Worm (Caenorhabditis elegans) whole organism, young adult: ENCODE results near the gene B0464.9.
A peak's percentile ranks its signal among the peaks of the same experiment; 100 is the strongest.

Experiments used
- D2030.7 ChIP-seq: fragments of 200-800 bp; sonication (Bioruptor generic); IDR thresholded peaks from 2 replicates; pipeline ENCODE4 v1.3.6; 2022; ENCODE audit warnings: missing genetic modification reagents, missing genetic modification characterization, missing compliant biosample characterization
- F23B12.7 ChIP-seq: sonication (generic microtip); optimal IDR thresholded peaks from 2 replicates; lab custom pipeline; 2017; ENCODE audit warnings: missing genetic modification characterization, mild to moderate bottlenecking, missing compliant biosample characterization, antibody characterized with exemption, moderate library complexity; ENCODE audit not compliant: insufficient read depth
- F55B11.4 ChIP-seq: sonication (generic microtip); optimal IDR thresholded peaks from 2 replicates; lab custom pipeline; 2016; ENCODE audit warnings: missing compliant biosample characterization, missing genetic modification characterization, borderline replicate concordance; ENCODE audit not compliant: insufficient read depth
- T07F8.4 ChIP-seq: sonication (generic microtip); optimal IDR thresholded peaks from 2 replicates; lab custom pipeline; 2016; ENCODE audit warnings: mild to moderate bottlenecking, missing genetic modification characterization, moderate library complexity, missing compliant biosample characterization
- T26A5.8 ChIP-seq: sonication (generic microtip); optimal IDR thresholded peaks from 2 replicates; lab custom pipeline; 2016; ENCODE audit warnings: missing genetic modification characterization, missing compliant biosample characterization
- Y67H2A.10 ChIP-seq: fragments of 200-800 bp; sonication (Bioruptor generic); conservative IDR thresholded peaks from 2 replicates; pipeline ENCODE4 v1.3.6; 2022; ENCODE audit warnings: missing genetic modification reagents, missing genetic modification characterization, missing compliant biosample characterization
- Y79H2A.3 ChIP-seq: fragments of 200-800 bp; sonication (Bioruptor generic); conservative IDR thresholded peaks from 2 replicates; pipeline ENCODE4 v1.3.6; 2022; ENCODE audit warnings: missing genetic modification reagents, missing genetic modification characterization, missing compliant biosample characterization
- Y95B8A.8 ChIP-seq: fragments of 200-800 bp; sonication (Bioruptor generic); IDR thresholded peaks from 2 replicates; pipeline ENCODE4 v1.3.6; 2022; ENCODE audit warnings: missing genetic modification reagents, missing genetic modification characterization, missing compliant biosample characterization
- ZK185.1 ChIP-seq: sonication (generic microtip); optimal IDR thresholded peaks from 2 replicates; lab custom pipeline; 2016; ENCODE audit warnings: mild to moderate bottlenecking, missing genetic modification characterization, missing compliant biosample characterization; ENCODE audit not compliant: poor library complexity, severe bottlenecking
- aptf-3 ChIP-seq: fragments of 200-800 bp; sonication (Bioruptor generic); IDR thresholded peaks from 2 replicates; pipeline ENCODE4 v1.3.6; 2022; ENCODE audit warnings: missing genetic modification characterization, missing compliant biosample characterization
- atf-7 ChIP-seq: sonication (generic microtip); optimal IDR thresholded peaks from 2 replicates; lab custom pipeline; 2017; ENCODE audit warnings: mild to moderate bottlenecking, missing genetic modification characterization, missing compliant biosample characterization
- athp-1 ChIP-seq: sonication (generic microtip); optimal IDR thresholded peaks from 2 replicates; lab custom pipeline; 2017; ENCODE audit warnings: mild to moderate bottlenecking, missing genetic modification characterization, missing compliant biosample characterization
- attf-5 ChIP-seq: fragments of 200-800 bp; sonication (Bioruptor generic); optimal IDR thresholded peaks from 2 replicates; lab custom pipeline; 2018; ENCODE audit warnings: mild to moderate bottlenecking, missing genetic modification characterization, missing compliant biosample characterization
- attf-6 ChIP-seq: fragments of 200-800 bp; sonication (Bioruptor generic); IDR thresholded peaks from 2 replicates; pipeline ENCODE4 v1.3.6; 2022; ENCODE audit warnings: missing genetic modification reagents, missing genetic modification characterization, missing compliant biosample characterization
- bed-1 ChIP-seq: fragments of 200-800 bp; sonication (Bioruptor generic); IDR thresholded peaks from 2 replicates; pipeline ENCODE4 v1.3.6; 2022; ENCODE audit warnings: missing genetic modification reagents, missing genetic modification characterization, missing compliant biosample characterization
- dox-1 ChIP-seq: fragments of 200-800 bp; sonication (Bioruptor generic); IDR thresholded peaks from 2 replicates; pipeline ENCODE4 v1.3.6; 2022; ENCODE audit warnings: missing genetic modification reagents, missing genetic modification characterization, missing compliant biosample characterization
- egrh-3 ChIP-seq: fragments of 200-800 bp; sonication (Bioruptor generic); IDR thresholded peaks from 2 replicates; pipeline ENCODE4 v1.3.6; 2022; ENCODE audit warnings: missing genetic modification reagents, missing genetic modification characterization, missing compliant biosample characterization
- ekl-4 ChIP-seq: fragments of 200-800 bp; sonication (Bioruptor generic); IDR thresholded peaks from 2 replicates; pipeline ENCODE4 v1.3.6; 2022; ENCODE audit warnings: missing genetic modification reagents, missing genetic modification characterization, missing compliant biosample characterization
- ets-4 ChIP-seq: fragments of 200-800 bp; sonication (Bioruptor generic); optimal IDR thresholded peaks from 2 replicates; lab custom pipeline; 2018; ENCODE audit warnings: mild to moderate bottlenecking, missing genetic modification characterization, missing compliant biosample characterization
- him-1 ChIP-seq: sonication (generic microtip); optimal IDR thresholded peaks from 2 replicates; lab custom pipeline; 2016; ENCODE audit warnings: missing genotype, missing genetic modification reagents, missing genetic modification characterization, missing compliant biosample characterization
- hlh-12 ChIP-seq: sonication (generic microtip); optimal IDR thresholded peaks from 2 replicates; lab custom pipeline; 2016; ENCODE audit warnings: missing genetic modification characterization, missing compliant biosample characterization
- hmg-1.2 ChIP-seq: fragments of 200-800 bp; sonication (Bioruptor generic); IDR thresholded peaks from 2 replicates; pipeline ENCODE4 v1.3.6; 2022; ENCODE audit warnings: missing genetic modification reagents, missing genetic modification characterization, missing compliant biosample characterization
- hrde-1 ChIP-seq: sonication (generic microtip); optimal IDR thresholded peaks from 2 replicates; lab custom pipeline; 2016; ENCODE audit warnings: missing genetic modification characterization, mild to moderate bottlenecking, missing compliant biosample characterization, moderate library complexity, missing genotype, missing genetic modification reagents, borderline replicate concordance
- madf-10 ChIP-seq: sonication (generic microtip); optimal IDR thresholded peaks from 2 replicates; lab custom pipeline; 2016; ENCODE audit warnings: mild to moderate bottlenecking, missing genetic modification characterization, missing compliant biosample characterization
- madf-6 ChIP-seq: fragments of 200-800 bp; sonication (Bioruptor generic); IDR thresholded peaks from 2 replicates; pipeline ENCODE4 v1.3.6; 2022; ENCODE audit warnings: missing genetic modification reagents, missing genetic modification characterization, missing compliant biosample characterization
- madf-8 ChIP-seq: fragments of 200-800 bp; sonication (Bioruptor generic); conservative IDR thresholded peaks from 2 replicates; pipeline ENCODE4 v1.3.6; 2022; ENCODE audit warnings: missing genetic modification reagents, missing genetic modification characterization, missing compliant biosample characterization
- mcd-1 ChIP-seq: fragments of 200-800 bp; sonication (Bioruptor generic); IDR thresholded peaks from 2 replicates; pipeline ENCODE4 v1.3.6; 2022; ENCODE audit warnings: missing genetic modification reagents, missing genetic modification characterization, missing compliant biosample characterization
- nhr-179 ChIP-seq: sonication (generic microtip); optimal IDR thresholded peaks from 2 replicates; lab custom pipeline; 2016; ENCODE audit warnings: mild to moderate bottlenecking, missing genetic modification characterization, missing compliant biosample characterization
- nhr-27 ChIP-seq: fragments of 200-800 bp; sonication (Bioruptor generic); optimal IDR thresholded peaks from 2 replicates; lab custom pipeline; 2018; ENCODE audit warnings: mild to moderate bottlenecking, missing genetic modification characterization, moderate library complexity, missing compliant biosample characterization
- pbrm-1 ChIP-seq: fragments of 200-800 bp; sonication (Bioruptor generic); IDR thresholded peaks from 2 replicates; pipeline ENCODE4 v1.3.6; 2022; ENCODE audit warnings: missing genetic modification reagents, missing genetic modification characterization, missing compliant biosample characterization
- rec-8 ChIP-seq, 2 experiments: sonication (generic microtip); optimal IDR thresholded peaks; 2 replicates each; lab custom pipeline; 2016; ENCODE audit warnings: mild to moderate bottlenecking in 2 of 2, missing genetic modification characterization in 2 of 2, missing genetic modification reagents in 2 of 2, missing genotype in 2 of 2, missing biosample characterization in 1 of 2, missing compliant biosample characterization in 1 of 2, moderate library complexity in 1 of 2
- repo-1 ChIP-seq: sonication (generic microtip); optimal IDR thresholded peaks from 2 replicates; lab custom pipeline; 2017; ENCODE audit warnings: mild to moderate bottlenecking, missing genetic modification characterization, missing compliant biosample characterization
- rpc-1 ChIP-seq, 2 experiments: fragments of 150-350 bp in 1 of 2; sonication (generic microtip) in 1 of 2; optimal IDR thresholded peaks; 2 replicates each; lab custom pipeline; 2014 to 2018; ENCODE audit warnings: missing biosample characterization in 1 of 2, missing genetic modification characterization in 1 of 2, missing genetic modification reagents in 1 of 2, missing genotype in 1 of 2
- snpc-1.3 ChIP-seq: sonication (generic microtip); optimal IDR thresholded peaks from 2 replicates; lab custom pipeline; 2017; ENCODE audit warnings: missing genetic modification characterization, mild to moderate bottlenecking, missing compliant biosample characterization, antibody characterized with exemption, moderate library complexity, missing genotype, missing genetic modification reagents; ENCODE audit not compliant: insufficient read depth
- snpc-3.4 ChIP-seq: sonication (generic microtip); optimal IDR thresholded peaks from 2 replicates; lab custom pipeline; 2017; ENCODE audit warnings: missing genetic modification characterization, mild to moderate bottlenecking, missing compliant biosample characterization, antibody characterized with exemption, moderate library complexity, missing genotype, missing genetic modification reagents
- tbx-9 ChIP-seq: sonication (generic microtip); optimal IDR thresholded peaks from 2 replicates; lab custom pipeline; 2016; ENCODE audit warnings: borderline replicate concordance, missing genetic modification characterization, inconsistent platforms, missing compliant biosample characterization
- tlf-1 ChIP-seq: fragments of 200-800 bp; sonication (Bioruptor generic); optimal IDR thresholded peaks from 2 replicates; lab custom pipeline; 2018; ENCODE audit warnings: mild to moderate bottlenecking, missing genetic modification characterization, missing compliant biosample characterization
- zfh-2 ChIP-seq: fragments of 200-800 bp; sonication (Bioruptor generic); conservative IDR thresholded peaks from 2 replicates; pipeline ENCODE4 v1.3.6; 2022; ENCODE audit warnings: missing genetic modification reagents, missing genetic modification characterization, missing compliant biosample characterization
- zim-3 ChIP-seq: sonication (generic microtip); optimal IDR thresholded peaks from 2 replicates; lab custom pipeline; 2017; ENCODE audit warnings: mild to moderate bottlenecking, missing genetic modification characterization, moderate library complexity, missing compliant biosample characterization

B0464.9 gene

ce11 chrIII:9511055-9511520 lies 45.5 kb downstream of the B0464.9 start, which contains the start of gene F55H2.5:
TSS of gene F55H2.5 (plus strand) at chrIII:9511470.
- TF ChIP-seq nhr-179 (no peak), zfh-2 (no peak), hmg-1.2 (GFP tag; lab: Robert Waterston, UW) (peak; percentile 14; the same call in 1 of the 2 replicates), zim-3 (no peak)

DNA sequence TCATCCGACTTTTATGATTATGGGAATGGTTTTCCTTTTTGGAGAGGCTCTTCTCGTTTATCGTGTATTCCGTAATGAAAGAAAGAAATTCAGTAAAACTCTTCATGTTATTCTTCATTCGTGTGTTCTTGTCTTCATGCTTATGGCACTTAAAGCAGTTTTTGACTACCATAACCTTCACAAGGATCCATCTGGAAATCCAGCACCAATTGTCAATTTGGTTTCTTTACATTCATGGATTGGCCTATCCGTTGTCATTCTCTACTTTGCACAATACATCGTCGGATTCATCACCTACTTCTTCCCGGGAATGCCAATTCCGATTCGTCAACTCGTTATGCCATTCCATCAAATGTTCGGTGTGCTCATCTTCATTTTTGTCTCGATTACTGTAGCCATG lies 46.1 kb downstream of the B0464.9 start:
- TF ChIP-seq madf-8 (no peak), attf-5 (GFP tag; lab: Kevin White, UChicago) (no peak), atf-7 (tag; lab: Kevin White, UChicago) (no peak), repo-1 (tag; lab: Kevin White, UChicago) (no peak), Y95B8A.8 (no peak), tlf-1 (no peak), F55B11.4 (tag; lab: Kevin White, UChicago) (no peak), attf-6 (no peak), pbrm-1 (GFP tag; lab: Robert Waterston, UW) (no peak), ZK185.1 (tag; lab: Kevin White, UChicago) (no peak), T26A5.8 (no peak), egrh-3 (GFP tag; lab: Robert Waterston, UW) (no peak), dox-1 (GFP tag; lab: Robert Waterston, UW) (no peak)

DNA sequence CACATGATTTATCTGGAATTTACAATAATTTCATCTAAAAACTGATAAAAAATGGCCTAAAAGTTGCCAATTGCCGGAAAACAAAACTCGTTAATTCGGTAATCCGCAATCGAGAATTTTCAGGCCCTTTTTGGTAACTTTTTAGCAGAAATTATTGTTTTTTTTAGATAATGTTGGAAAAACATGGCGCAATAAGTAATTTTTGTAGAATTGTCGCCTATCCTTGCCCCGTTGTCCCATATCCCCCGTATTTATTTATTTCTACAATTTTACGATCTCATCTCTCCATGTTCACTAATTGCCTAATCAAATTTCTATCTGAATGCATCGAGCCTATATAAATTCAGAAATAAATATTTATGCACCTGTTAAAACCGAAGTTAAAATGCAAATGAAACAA lies 47.4 kb downstream of the B0464.9 start:
- no peak for TF ChIP-seq hlh-12
- TF ChIP-seq madf-6 (GFP tag; lab: Robert Waterston, UW), result 0 out of 2 replicates have a peak, but pooled peaks have one; percentile 20
- no peak for TF ChIP-seq atf-7 (tag; lab: Kevin White, UChicago)
- TF ChIP-seq T07F8.4, result no peak
- TF ChIP-seq athp-1 (tag; lab: Kevin White, UChicago), result peak; percentile 8
- peak; percentile 14 for TF ChIP-seq hrde-1 (tag; lab: Kevin White, UChicago)
- 0 out of 2 replicates have a peak, but pooled peaks have one; percentile 29 for TF ChIP-seq Y79H2A.3 (GFP tag; lab: Robert Waterston, UW)
- peak; percentile 2 for TF ChIP-seq snpc-1.3 (tag; lab: Kevin White, UChicago)
- TF ChIP-seq hmg-1.2 (GFP tag; lab: Robert Waterston, UW), result 0 out of 2 replicates have a peak, but pooled peaks have one; percentile 17
- peak; percentile 92 for TF ChIP-seq him-1 (tag; lab: Kevin White, UChicago)
- TF ChIP-seq, all 124 proteins: peak for 7

DNA sequence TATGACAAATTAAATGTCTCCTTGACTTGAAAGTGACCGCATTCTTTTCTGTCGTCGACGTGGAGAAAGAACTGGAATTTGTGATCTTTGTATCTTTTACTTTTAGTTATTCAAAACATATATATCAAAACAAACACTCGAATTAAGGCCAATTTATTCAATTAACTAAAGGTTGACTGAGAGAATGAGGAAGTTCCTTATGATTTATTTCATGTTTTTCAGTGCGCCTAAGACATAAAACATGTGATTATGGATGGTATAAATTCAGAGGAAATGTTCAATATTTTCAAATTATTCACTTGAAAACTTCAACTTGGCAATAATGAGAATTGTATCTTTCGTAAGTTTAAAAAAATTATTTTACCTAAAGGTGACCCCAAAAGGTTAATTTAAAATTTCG lies 48.0 kb downstream of the B0464.9 start, which contains the start of gene F55H2.8:
TSS of gene F55H2.8 (plus strand) at position 301 of the 400 bp plus-strand sequence.
- TF ChIP-seq dox-1 (GFP tag; lab: Robert Waterston, UW) (no peak), ets-4 (GFP tag; lab: Kevin White, UChicago) (no peak), mcd-1 (GFP tag; lab: Robert Waterston, UW) (no peak), snpc-1.3 (tag; lab: Kevin White, UChicago) (no peak), aptf-3 (GFP tag; lab: Robert Waterston, UW) (no peak), tbx-9 (no peak), F23B12.7 (tag; lab: Kevin White, UChicago) (no peak), Y79H2A.3 (GFP tag; lab: Robert Waterston, UW) (no peak), madf-10 (tag; lab: Kevin White, UChicago) (no peak), ekl-4 (no peak), Y67H2A.10 (GFP tag; lab: Robert Waterston, UW) (no peak), rpc-1 (optimal IDR thresholded peaks at IDR 0.05; lab: Kevin White, UChicago) (no peak), rpc-1 (tag; optimal IDR thresholded peaks at IDR 0.05; lab: Kevin White, UChicago) (no peak), nhr-27 (no peak), snpc-3.4 (tag; lab: Kevin White, UChicago) (no peak), rec-8 (tag; optimal IDR thresholded peaks at IDR 0.05; lab: Kevin White, UChicago) (no peak), bed-1 (GFP tag; lab: Robert Waterston, UW) (no peak), hlh-12 (no peak), D2030.7 (GFP tag; lab: Robert Waterston, UW) (no peak), tlf-1 (no peak)
- TF ChIP-seq, all 124 proteins: peak for 0
